Worm (Caenorhabditis elegans): ENCODE measurements around the gene str-160.
A peak's percentile ranks its signal among the peaks of the same experiment; 100 is the strongest.

str-160 gene

DNA sequence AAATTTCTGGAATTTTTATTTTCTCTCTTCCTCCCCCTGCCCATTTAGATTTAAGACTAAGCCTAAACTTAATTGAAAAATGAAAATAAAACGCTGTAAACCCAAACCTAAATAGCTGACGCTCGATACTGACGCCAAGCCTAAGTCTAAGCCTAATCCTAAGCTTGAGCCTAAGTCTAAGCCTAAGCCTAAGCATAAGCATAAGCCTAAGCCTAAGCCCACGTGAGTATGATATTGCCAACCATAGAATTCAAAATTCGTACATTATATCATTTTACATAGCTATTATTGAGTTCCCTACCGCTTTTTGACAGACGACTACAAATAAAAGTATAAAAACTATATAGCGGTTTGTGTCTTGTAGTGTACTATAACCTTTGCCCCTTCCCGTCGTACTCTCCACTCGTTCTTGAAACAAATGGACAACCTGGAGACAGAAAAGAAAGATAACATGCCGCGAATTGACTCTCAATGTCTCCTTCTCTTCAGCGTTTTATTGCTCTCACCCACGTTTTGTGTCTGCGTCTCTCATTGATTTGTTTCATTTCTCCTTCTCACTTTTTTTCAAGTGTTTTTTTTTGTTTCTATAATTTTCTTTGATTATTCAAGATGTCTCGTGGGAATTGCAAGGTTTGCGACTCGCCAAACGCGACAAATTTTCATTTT, 8.7 kb downstream of the str-160 start, which contains the start of gene nhr-256 (continued):
- TF ChIP-seq egl-43 (GFP tag; IDR thresholded peaks at IDR 0.05), result no peak
- TF ChIP-seq nhr-76 (tag; optimal IDR thresholded peaks at IDR 0.05), result peak; percentile 22
- peak; percentile 15 for TF ChIP-seq nhr-25 (tag; optimal IDR thresholded peaks at IDR 0.05; ENCODE audit: borderline replicate concordance, insufficient read depth)
- peak in 1 of 2 experiments; percentile 27 for TF ChIP-seq daf-16 (GFP tag; optimal IDR thresholded peaks at IDR 0.05)
- TF ChIP-seq daf-16 (tag; optimal IDR thresholded peaks at IDR 0.05), result peak; percentile 85
- 0 out of 2 replicates have a peak, but pooled peaks have one; percentile 47 for TF ChIP-seq nhr-41 (GFP tag; IDR thresholded peaks at IDR 0.05)
- no peak for TF ChIP-seq Y75B8A.6 (GFP tag; IDR thresholded peaks at IDR 0.05)
- TF ChIP-seq ceh-20 (GFP tag; IDR thresholded peaks at IDR 0.05), result 0 out of 2 replicates have a peak, but pooled peaks have one; percentile 49
- TF ChIP-seq jun-1 (tag; optimal IDR thresholded peaks at IDR 0.05), result peak; percentile 5
- TF ChIP-seq gei-8 (GFP tag; optimal IDR thresholded peaks at IDR 0.05), result peak; percentile 8
- no peak for TF ChIP-seq mdt-29 (GFP tag; IDR thresholded peaks at IDR 0.05)
- TF ChIP-seq ctbp-1 (GFP tag; IDR thresholded peaks at IDR 0.05), result no peak
- TF ChIP-seq zag-1 (tag; optimal IDR thresholded peaks at IDR 0.05), result no peak
- no peak for TF ChIP-seq zip-2 (tag; optimal IDR thresholded peaks at IDR 0.05)
- TF ChIP-seq zfp-3 (GFP tag; conservative IDR thresholded peaks at IDR 0.05), result no peak
- TF ChIP-seq ztf-7 (tag; optimal IDR thresholded peaks at IDR 0.05), result no peak
- no peak for TF ChIP-seq snpc-4 (tag; optimal IDR thresholded peaks at IDR 0.05)
- TF ChIP-seq lin-38 (GFP tag; IDR thresholded peaks at IDR 0.05), result no peak
- TF ChIP-seq aly-2 (tag; optimal IDR thresholded peaks at IDR 0.05), result no peak
- TF ChIP-seq nhr-28 (tag; optimal IDR thresholded peaks at IDR 0.05), result peak; percentile 100
- TF ChIP-seq php-3 (GFP tag; IDR thresholded peaks at IDR 0.05), result peak; percentile 83
- peak; percentile 86 for TF ChIP-seq nhr-48 (tag; optimal IDR thresholded peaks at IDR 0.05)
- peak; percentile 94 for TF ChIP-seq dve-1 (tag; optimal IDR thresholded peaks at IDR 0.05; ENCODE audit: insufficient read depth)
- peak; percentile 70 for TF ChIP-seq hmg-1.1 (GFP tag; IDR thresholded peaks at IDR 0.05)
- TF ChIP-seq nhr-6 (tag; optimal IDR thresholded peaks at IDR 0.05), result peak; percentile 32
- TF ChIP-seq mxl-3 (GFP tag; optimal IDR thresholded peaks at IDR 0.05), result peak; percentile 67
- no peak for TF ChIP-seq nhr-111 (GFP tag; optimal IDR thresholded peaks at IDR 0.05)
- TF ChIP-seq T20F7.1 (GFP tag; optimal IDR thresholded peaks at IDR 0.05), result peak; percentile 59
- no peak for TF ChIP-seq mxl-2 (GFP tag; conservative IDR thresholded peaks at IDR 0.05)
- 0 out of 2 replicates have a peak, but pooled peaks have one; percentile 22 for TF ChIP-seq madf-9 (GFP tag; conservative IDR thresholded peaks at IDR 0.05)
- no peak for TF ChIP-seq ces-1 (GFP tag; optimal IDR thresholded peaks at IDR 0.05)
- no peak for TF ChIP-seq mep-1 (tag; optimal IDR thresholded peaks at IDR 0.05)
- TF ChIP-seq nhr-237 (tag; optimal IDR thresholded peaks at IDR 0.05), result no peak

DNA sequence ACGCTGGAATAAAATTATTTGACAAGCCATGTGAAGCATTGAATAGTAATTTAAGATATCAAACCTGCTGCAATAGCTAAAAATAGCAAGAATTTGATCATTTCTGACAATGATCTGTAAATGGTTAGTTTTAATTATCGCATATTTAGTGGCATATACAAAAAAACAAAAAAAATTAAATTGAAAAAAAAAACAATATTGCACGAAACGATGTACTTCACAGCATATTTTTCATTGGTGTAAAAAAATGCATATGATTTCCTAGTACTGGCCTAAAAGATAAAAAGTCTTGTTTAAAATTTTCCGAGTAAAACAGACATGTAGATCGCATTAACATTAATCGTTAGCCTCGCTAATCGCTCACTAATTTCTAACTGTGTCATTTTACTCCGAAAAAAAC, 14.4 kb downstream of the str-160 start, which contains the start of gene ZK697.8:
TSS of gene ZK697.8 (minus strand) at position 101 of the 400 bp plus-strand sequence.
- TF ChIP-seq mes-2 (tag; optimal IDR thresholded peaks at IDR 0.05; ENCODE audit: poor library complexity, severe bottlenecking), result no peak
- TF ChIP-seq ztf-11 (tag; optimal IDR thresholded peaks at IDR 0.05), result no peak
- no peak for TF ChIP-seq mxl-3 (GFP tag; optimal IDR thresholded peaks at IDR 0.05)
- no peak for TF ChIP-seq hif-1 (tag; optimal IDR thresholded peaks at IDR 0.05)
- TF ChIP-seq snpc-1.2 (GFP tag; IDR thresholded peaks at IDR 0.05), result no peak
- TF ChIP-seq F37D6.2 (tag; optimal IDR thresholded peaks at IDR 0.05), result no peak
- TF ChIP-seq nhr-25 (tag; optimal IDR thresholded peaks at IDR 0.05; ENCODE audit: borderline replicate concordance, insufficient read depth), result no peak
- no peak for TF ChIP-seq lir-3 (tag; optimal IDR thresholded peaks at IDR 0.05)
- no peak for TF ChIP-seq Y105C5A.15 (GFP tag; IDR thresholded peaks at IDR 0.05)
- no peak for TF ChIP-seq daf-8 (GFP tag; IDR thresholded peaks at IDR 0.05)
- TF ChIP-seq zfp-2 (tag; optimal IDR thresholded peaks at IDR 0.05), result no peak
